Worm (Caenorhabditis elegans): ENCODE data around the gene sav-1.

ce11 chrX:2276000-2276399 lies 11.0 kb downstream of the sav-1 start:
- TF ChIP-seq pha-4 (tag; optimal IDR thresholded peaks at IDR 0.05) (no peak), ceh-2 (tag; optimal IDR thresholded peaks at IDR 0.05) (no peak), fkh-10 (GFP tag; optimal IDR thresholded peaks at IDR 0.05) (no peak), ceh-6 (GFP tag; optimal IDR thresholded peaks at IDR 0.05) (no peak), T23F11.4 (GFP tag; optimal IDR thresholded peaks at IDR 0.05) (no peak)

Data from whole organism, late embryonic.